Worm (Caenorhabditis elegans): ENCODE results near the gene F25D1.8.

ce11 chrV:10489998-10490397 lies 49.2 kb upstream of the F25D1.8 start, which contains the start of gene ncx-5:
- no peak for TF ChIP-seq lir-3 (tag; optimal IDR thresholded peaks at IDR 0.05)
- TF ChIP-seq unc-130 (GFP tag; optimal IDR thresholded peaks at IDR 0.05) = no peak
- no peak for TF ChIP-seq F26F4.8 (GFP tag; conservative IDR thresholded peaks at IDR 0.05)
- TF ChIP-seq ZK337.2 (GFP tag; IDR thresholded peaks at IDR 0.05) = no peak
- no peak for TF ChIP-seq F37D6.2 (tag; optimal IDR thresholded peaks at IDR 0.05)

Measured in whole organism, L4 larva.